Worm (Caenorhabditis elegans): Measurements from ENCODE around the gene R13A1.3.

- TF ChIP-seq ces-1 (GFP tag; optimal IDR thresholded peaks at IDR 0.05) (no peak), lsy-2 (tag; optimal IDR thresholded peaks at IDR 0.05) (no peak), lin-13 (tag; optimal IDR thresholded peaks at IDR 0.05) (no peak), elt-1 (tag; optimal IDR thresholded peaks at IDR 0.05; ENCODE audit: borderline replicate concordance, insufficient read depth) (no peak), nhr-76 (tag; optimal IDR thresholded peaks at IDR 0.05) (no peak), ceh-39 (tag; optimal IDR thresholded peaks at IDR 0.05) (no peak), mep-1 (tag; optimal IDR thresholded peaks at IDR 0.05) (no peak), pha-4 (tag; optimal IDR thresholded peaks at IDR 0.05) (no peak), sem-2 (GFP tag; optimal IDR thresholded peaks at IDR 0.05) (no peak), nhr-237 (tag; optimal IDR thresholded peaks at IDR 0.05) (no peak), bed-3 (GFP tag; optimal IDR thresholded peaks at IDR 0.05) (no peak)
Observed at ce11 chrIV:7188030-7188429, 15.8 kb upstream of the R13A1.3 start, which contains the start of gene C42D4.13.
